Fruit fly (Drosophila melanogaster): ENCODE results near the gene Ube4A.

The Ube4A gene

dm6 chr2L:6657969-6658748 lies at the start of gene Ube4A, which contains the start of gene CG31636:
TSS of gene Ube4A (plus strand) at chr2L:6658517.
TSS of gene CG31636 (minus strand) at chr2L:6658152.
- TF ChIP-seq CG6854 (GFP tag; optimal IDR thresholded peaks at IDR 0.05), result no peak
- peak; percentile 100 for TF ChIP-seq svp (GFP tag)
- peak; percentile 82 for TF ChIP-seq vri (GFP tag; optimal IDR thresholded peaks at IDR 0.05)

DNA sequence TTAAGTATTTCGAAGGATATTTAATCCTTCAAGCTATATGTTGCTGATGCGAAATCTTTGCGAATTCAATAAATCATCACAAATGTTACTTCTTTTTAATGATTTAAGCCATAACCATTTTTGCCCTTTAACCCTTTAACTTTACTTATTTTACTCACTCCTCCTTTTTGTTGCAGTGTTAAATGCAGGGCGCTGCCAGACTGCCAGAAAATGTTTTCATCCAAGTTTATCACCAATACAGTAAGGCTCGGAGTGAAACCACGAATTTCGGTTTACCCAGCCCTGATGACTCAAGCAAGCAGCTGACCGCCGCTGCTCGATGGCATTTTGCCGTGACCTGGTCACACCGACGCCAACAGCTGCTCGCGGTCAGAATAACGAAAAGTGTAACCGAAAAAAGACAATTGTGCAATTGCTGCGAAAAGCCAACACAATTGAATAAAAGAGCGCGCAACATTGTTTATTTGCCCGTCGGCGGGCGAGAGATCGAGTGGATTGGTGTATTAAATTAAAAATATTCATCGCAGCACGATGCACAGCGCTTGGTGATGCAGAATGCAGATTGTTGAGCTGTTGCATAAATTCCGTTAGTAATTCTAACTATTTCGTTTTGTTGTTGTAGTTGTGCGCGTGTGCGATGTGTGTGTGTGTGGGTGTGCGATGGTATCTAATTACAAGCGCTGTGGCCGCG lies 47.5 kb upstream of the Ube4A start, which contains the start of gene CG11050:
Gene CG11050, plus strand, starts transcription at position 329 of the 691 bp plus-strand sequence.
- peak; percentile 40 for TF ChIP-seq CG7368 (GFP tag; optimal IDR thresholded peaks at IDR 0.05)
- TF ChIP-seq Eip75B (GFP tag; optimal IDR thresholded peaks at IDR 0.05), result peak; percentile 30
- TF ChIP-seq Blimp-1 (GFP tag; optimal IDR thresholded peaks at IDR 0.05), result no peak
- TF ChIP-seq cyc (GFP tag; optimal IDR thresholded peaks at IDR 0.05), result peak; percentile 70
- TF ChIP-seq CG10631 (GFP tag; optimal IDR thresholded peaks at IDR 0.05), result peak; percentile 29
- peak; percentile 71 for TF ChIP-seq Met (GFP tag; optimal IDR thresholded peaks at IDR 0.05)
- peak; percentile 62 for TF ChIP-seq topi (GFP tag; optimal IDR thresholded peaks at IDR 0.05)
- no peak for TF ChIP-seq spab (GFP tag; optimal IDR thresholded peaks at IDR 0.05)
- TF ChIP-seq CG8119 (GFP tag; IDR thresholded peaks at IDR 0.05), result peak; percentile 68; the same call in 2 of the 3 replicates
- peak; percentile 78 for TF ChIP-seq eg (GFP tag; IDR thresholded peaks at IDR 0.05)
- TF ChIP-seq vri (GFP tag; optimal IDR thresholded peaks at IDR 0.05), result peak; percentile 52
- peak; percentile 42 for TF ChIP-seq CG8632 (GFP tag; optimal IDR thresholded peaks at IDR 0.05)
- TF ChIP-seq fd85E (GFP tag; optimal IDR thresholded peaks at IDR 0.05), result no peak
- peak; percentile 50 for TF ChIP-seq Sox102F (GFP tag; optimal IDR thresholded peaks at IDR 0.05)
- TF ChIP-seq Smox (GFP tag; optimal IDR thresholded peaks at IDR 0.05), result peak; percentile 69
- peak; percentile 70 for TF ChIP-seq CG3919 (GFP tag; optimal IDR thresholded peaks at IDR 0.05)
- TF ChIP-seq salr (GFP tag; optimal IDR thresholded peaks at IDR 0.05), result no peak
- TF ChIP-seq CG6163 (GFP tag; IDR thresholded peaks at IDR 0.05), result peak; percentile 77
- no peak for TF ChIP-seq Hr38 (GFP tag; optimal IDR thresholded peaks at IDR 0.05)
- peak; percentile 76 for TF ChIP-seq CG31627 (GFP tag; optimal IDR thresholded peaks at IDR 0.05)
- TF ChIP-seq CG6792 (GFP tag; optimal IDR thresholded peaks at IDR 0.05), result peak; percentile 40
- peak; percentile 48 for TF ChIP-seq Ets96B (tag; optimal IDR thresholded peaks at IDR 0.05)
- TF ChIP-seq fd59A (GFP tag; optimal IDR thresholded peaks at IDR 0.05), result peak; percentile 11
- TF ChIP-seq CG6808 (GFP tag; optimal IDR thresholded peaks at IDR 0.05), result no peak
- TF ChIP-seq CG6854 (GFP tag; optimal IDR thresholded peaks at IDR 0.05), result no peak
- peak; percentile 69 for TF ChIP-seq esn (GFP tag; optimal IDR thresholded peaks at IDR 0.05)
- TF ChIP-seq Eip78C (GFP tag), result peak; percentile 84
- TF ChIP-seq Lpt (GFP tag; optimal IDR thresholded peaks at IDR 0.05), result peak; percentile 68
- peak; percentile 43 for TF ChIP-seq dsx (GFP tag; optimal IDR thresholded peaks at IDR 0.05; ENCODE audit: poor library complexity, severe bottlenecking)
- peak; percentile 48 for TF ChIP-seq Gug (GFP tag; IDR thresholded peaks at IDR 0.05)
- TF ChIP-seq CG4318 (GFP tag; optimal IDR thresholded peaks at IDR 0.05), result peak; percentile 16
- TF ChIP-seq CG34406 (GFP tag; optimal IDR thresholded peaks at IDR 0.05), result peak; percentile 35
- no peak for TF ChIP-seq CG9139 (GFP tag; optimal IDR thresholded peaks at IDR 0.05)
- TF ChIP-seq Ets21C (GFP tag; optimal IDR thresholded peaks at IDR 0.05), result peak; percentile 59
- peak; percentile 65 for TF ChIP-seq acj6 (GFP tag; optimal IDR thresholded peaks at IDR 0.05)
- TF ChIP-seq CG15336 (GFP tag; IDR thresholded peaks at IDR 0.05), result peak; percentile 73
- peak; percentile 25 for TF ChIP-seq CG6276 (GFP tag; optimal IDR thresholded peaks at IDR 0.05)
- TF ChIP-seq fkh (GFP tag; optimal IDR thresholded peaks at IDR 0.05), result no peak
- peak; percentile 71 for TF ChIP-seq pdm3 (GFP tag; optimal IDR thresholded peaks at IDR 0.05)
- peak; percentile 70 for TF ChIP-seq CG32006 (GFP tag; optimal IDR thresholded peaks at IDR 0.05)
- TF ChIP-seq Hr4 (GFP tag; optimal IDR thresholded peaks at IDR 0.05), result peak; percentile 70
- TF ChIP-seq OdsH (GFP tag; optimal IDR thresholded peaks at IDR 0.05), result peak; percentile 72
- TF ChIP-seq CG1621 (tag; optimal IDR thresholded peaks at IDR 0.05), result peak; percentile 63
- TF ChIP-seq achi (GFP tag; optimal IDR thresholded peaks at IDR 0.05), result peak; percentile 55
- TF ChIP-seq CG11762 (GFP tag; optimal IDR thresholded peaks at IDR 0.05; ENCODE audit: insufficient read depth), result peak; percentile 51
- peak; percentile 32 for TF ChIP-seq CG11902 (GFP tag; optimal IDR thresholded peaks at IDR 0.05)

Measured in whole organism, prepupa.